Worm (Caenorhabditis elegans) whole organism, L4/young adult: Measurements from ENCODE around the gene pcp-2.

Experiments
- W03F9.2 ChIP-seq: fragments of 150-350 bp; optimal IDR thresholded peaks from 2 replicates; lab custom pipeline; 2014; ENCODE audit warnings: missing biosample characterization, missing genetic modification characterization
- dao-5 ChIP-seq: sonication (generic microtip); optimal IDR thresholded peaks from 2 replicates; lab custom pipeline; 2016; ENCODE audit warnings: missing genotype, missing genetic modification characterization, moderate library complexity, missing compliant biosample characterization
- him-1 ChIP-seq: sonication (generic microtip); optimal IDR thresholded peaks from 2 replicates; lab custom pipeline; 2016; ENCODE audit warnings: missing genotype, missing genetic modification reagents, missing genetic modification characterization, missing compliant biosample characterization

ce11 chrIV:9114078-9114477 is 50.8 kb downstream of the pcp-2 start:
- TF ChIP-seq him-1 (tag; lab: Kevin White, UChicago), result no peak
- TF ChIP-seq dao-5 (tag; lab: Kevin White, UChicago), result no peak
- no peak for TF ChIP-seq W03F9.2 (tag; lab: Kevin White, UChicago)
